Fruit fly (Drosophila melanogaster): ENCODE data around the gene Cyp4c3.
A peak's percentile ranks its signal among the peaks of the same experiment; 100 is the strongest.

The Cyp4c3 gene

DNA sequence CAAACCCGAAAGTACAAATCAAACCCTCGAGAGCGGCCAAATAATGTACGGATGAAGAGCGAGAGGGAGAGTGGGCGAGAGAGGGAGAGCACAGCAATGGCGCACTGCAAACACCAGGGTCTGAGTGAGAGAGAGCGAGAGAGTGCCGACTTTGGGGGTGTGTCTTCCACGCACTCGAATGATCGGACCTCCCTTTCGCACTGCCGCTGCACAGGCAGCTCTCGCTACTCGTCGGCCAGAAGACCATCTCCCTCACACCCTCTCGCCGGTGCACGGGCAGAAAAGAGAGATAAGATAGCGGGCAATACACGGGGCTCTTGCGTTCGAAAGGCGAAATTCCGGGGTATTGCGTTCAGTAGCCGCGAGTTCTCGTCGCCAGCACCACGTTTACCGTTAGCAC, 18.6 kb downstream of the Cyp4c3 start, which contains the start of gene Ptx1 (continued):
- TF ChIP-seq CG15479 (GFP tag; optimal IDR thresholded peaks at IDR 0.05) (peak; percentile 52), Sox102F (GFP tag; optimal IDR thresholded peaks at IDR 0.05) (no peak), bsh (GFP tag; optimal IDR thresholded peaks at IDR 0.05) (no peak), HLH54F (GFP tag; optimal IDR thresholded peaks at IDR 0.05) (no peak), CG3726 (GFP tag; IDR thresholded peaks at IDR 0.05) (no peak), Mrtf (GFP tag; IDR thresholded peaks at IDR 0.05) (no peak), row (GFP tag; IDR thresholded peaks at IDR 0.05) (0 out of 3 replicates have a peak, but pooled peaks have one; percentile 18), shn (GFP tag; optimal IDR thresholded peaks at IDR 0.05) (no peak), Hr3 (GFP tag; optimal IDR thresholded peaks at IDR 0.05) (no peak), prd (optimal IDR thresholded peaks at IDR 0.05) (no peak), prd (GFP tag; IDR thresholded peaks at IDR 0.05) (peak; percentile 36; the same call in 1 of the 3 replicates), CG30403 (GFP tag; optimal IDR thresholded peaks at IDR 0.05) (no peak), CG12155 (GFP tag; optimal IDR thresholded peaks at IDR 0.05) (peak; percentile 100), Gsc (GFP tag; IDR thresholded peaks at IDR 0.05) (no peak), CG9932 (GFP tag; IDR thresholded peaks at IDR 0.05) (no peak), Sin3A (optimal IDR thresholded peaks at IDR 0.05) (no peak), sim (GFP tag; IDR thresholded peaks at IDR 0.05) (no peak), CG8359 (GFP tag; optimal IDR thresholded peaks at IDR 0.05; ENCODE audit: borderline replicate concordance) (no peak), Mes4 (GFP tag; optimal IDR thresholded peaks at IDR 0.05) (no peak), Dek (tag; optimal IDR thresholded peaks at IDR 0.05) (no peak), Dad (GFP tag; optimal IDR thresholded peaks at IDR 0.05) (no peak), pita (GFP tag; optimal IDR thresholded peaks at IDR 0.05) (no peak), usp (GFP tag; optimal IDR thresholded peaks at IDR 0.05) (no peak), phol (tag; optimal IDR thresholded peaks at IDR 0.05) (peak; percentile 88), ham (GFP tag; IDR thresholded peaks at IDR 0.05) (no peak), Spps (tag; optimal IDR thresholded peaks at IDR 0.05) (no peak), lilli (GFP tag; optimal IDR thresholded peaks at IDR 0.05) (no peak), Lpt (GFP tag; optimal IDR thresholded peaks at IDR 0.05) (no peak), mld (GFP tag; IDR thresholded peaks at IDR 0.05; ENCODE audit: partially characterized antibody) (no peak; the same call in 2 of the 3 replicates), Xrp1 (GFP tag; IDR thresholded peaks at IDR 0.05) (no peak; the same call in 1 of the 2 replicates), Dp (GFP tag; optimal IDR thresholded peaks at IDR 0.05) (no peak), CG4360 (GFP tag; IDR thresholded peaks at IDR 0.05) (no peak), CG34376 (GFP tag; optimal IDR thresholded peaks at IDR 0.05) (no peak), gro (GFP tag; optimal IDR thresholded peaks at IDR 0.05) (no peak), MESR4 (GFP tag; optimal IDR thresholded peaks at IDR 0.05) (no peak), CG7987 (GFP tag; optimal IDR thresholded peaks at IDR 0.05) (no peak), CG11085 (GFP tag; IDR thresholded peaks at IDR 0.05) (no peak), CG33557 (GFP tag; optimal IDR thresholded peaks at IDR 0.05) (no peak), zfh2 (GFP tag; optimal IDR thresholded peaks at IDR 0.05) (no peak), CG5953 (GFP tag; IDR thresholded peaks at IDR 0.05) (no peak), Camta (GFP tag; optimal IDR thresholded peaks at IDR 0.05) (no peak), CG7786 (GFP tag; optimal IDR thresholded peaks at IDR 0.05) (no peak), al (GFP tag; IDR thresholded peaks at IDR 0.05) (no peak), Trl (optimal IDR thresholded peaks at IDR 0.05) (peak; percentile 81 to 89), Trl (GFP tag; optimal IDR thresholded peaks at IDR 0.05) (peak; percentile 52), CG7372 (GFP tag; IDR thresholded peaks at IDR 0.05) (no peak), CG6765 (GFP tag; optimal IDR thresholded peaks at IDR 0.05) (no peak), CG17612 (GFP tag; IDR thresholded peaks at IDR 0.05) (no peak), dimm (GFP tag; IDR thresholded peaks at IDR 0.05) (no peak), Sry-β (GFP tag; optimal IDR thresholded peaks at IDR 0.05) (no peak), CG13296 (GFP tag; optimal IDR thresholded peaks at IDR 0.05) (no peak), CG4282 (GFP tag; optimal IDR thresholded peaks at IDR 0.05) (no peak), Oaz (GFP tag; IDR thresholded peaks at IDR 0.05) (no peak), Bdp1 (GFP tag; optimal IDR thresholded peaks at IDR 0.05) (no peak)
